Worm (Caenorhabditis elegans) whole organism, L3 larva: ENCODE data around the gene C01G12.9.

Experiments used
- elt-1 ChIP-seq: fragments of 150-350 bp; optimal IDR thresholded peaks from 2 replicates; lab custom pipeline; 2014; ENCODE audit warnings: missing biosample characterization, missing genetic modification characterization
- snpc-4 ChIP-seq: fragments of 150-350 bp; optimal IDR thresholded peaks from 2 replicates; lab custom pipeline; 2014; ENCODE audit warnings: missing biosample characterization, missing genetic modification characterization
- ztf-11 ChIP-seq: fragments of 150-350 bp; optimal IDR thresholded peaks from 2 replicates; lab custom pipeline; 2014; ENCODE audit warnings: missing biosample characterization, missing genetic modification characterization

DNA sequence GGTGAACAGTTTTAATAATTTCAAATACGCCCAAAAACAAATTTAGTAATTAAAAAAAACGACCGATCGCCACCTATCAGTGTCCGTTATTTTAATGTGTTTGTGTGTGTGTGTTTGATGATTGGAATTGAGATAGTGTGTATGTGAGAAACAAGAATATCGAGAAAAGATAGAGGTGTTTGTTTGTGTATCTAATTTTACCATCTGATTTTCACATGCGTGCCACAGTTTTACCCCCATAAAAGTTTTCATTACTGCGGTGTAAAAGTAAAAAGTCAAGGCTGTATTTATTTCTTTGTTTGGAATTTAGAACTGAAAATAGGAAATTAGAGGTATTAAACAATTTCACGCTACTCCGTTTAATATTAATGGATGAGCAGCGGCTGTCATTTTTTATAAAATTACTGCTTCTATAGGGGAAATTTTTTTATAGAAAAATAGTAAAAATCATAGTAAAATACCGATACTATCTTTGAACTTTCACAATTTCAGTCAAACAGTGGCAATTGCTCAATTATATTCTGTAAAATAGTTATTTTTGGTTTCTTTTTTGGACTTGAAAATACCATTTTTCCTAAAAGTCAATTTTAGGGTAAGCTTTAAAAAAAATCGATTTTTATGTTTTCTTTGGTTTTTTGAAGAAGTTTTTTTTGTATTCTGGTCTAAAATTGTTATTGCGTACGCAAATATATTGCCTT, 21.3 kb downstream of the C01G12.9 start:
- TF ChIP-seq elt-1 (tag; lab: Kevin White, UChicago) (peak; percentile 48), snpc-4 (tag; lab: Kevin White, UChicago) (no peak), ztf-11 (tag; lab: Kevin White, UChicago) (no peak)
